Worm (Caenorhabditis elegans) whole organism, L2 larva: ENCODE data around the gene srw-7.

Experiments used
- R02D3.7 ChIP-seq: fragments of 150-350 bp; optimal IDR thresholded peaks from 2 replicates; lab custom pipeline; 2014; ENCODE audit warnings: missing biosample characterization, missing genetic modification characterization
- aly-2 ChIP-seq: fragments of 150-350 bp; optimal IDR thresholded peaks from 2 replicates; lab custom pipeline; 2014; ENCODE audit warnings: missing biosample characterization, missing genetic modification characterization
- ceh-82 ChIP-seq: fragments of 150-350 bp; optimal IDR thresholded peaks from 2 replicates; lab custom pipeline; 2014; ENCODE audit warnings: missing biosample characterization, missing genetic modification characterization
- lin-13 ChIP-seq: fragments of 150-350 bp; optimal IDR thresholded peaks from 2 replicates; lab custom pipeline; 2014; ENCODE audit warnings: missing biosample characterization, missing genetic modification reagents, missing genetic modification characterization
- lsy-2 ChIP-seq, 2 experiments: fragments of 150-350 bp in 1 of 2; sonication (generic microtip) in 1 of 2; optimal IDR thresholded peaks; 2 replicates each; lab custom pipeline; 2014 to 2017; ENCODE audit warnings: missing biosample characterization in 2 of 2, missing genetic modification characterization in 2 of 2
- mbf-1 ChIP-seq: sonication (generic microtip); optimal IDR thresholded peaks from 2 replicates; lab custom pipeline; 2017; ENCODE audit warnings: missing biosample characterization, missing genetic modification characterization
- nhr-12 ChIP-seq: fragments of 150-350 bp; optimal IDR thresholded peaks from 2 replicates; lab custom pipeline; 2014; ENCODE audit warnings: missing biosample characterization, missing genetic modification characterization
- nhr-237 ChIP-seq: fragments of 150-350 bp; optimal IDR thresholded peaks from 2 replicates; lab custom pipeline; 2014; ENCODE audit warnings: missing biosample characterization, missing genetic modification characterization
- ztf-4 ChIP-seq: fragments of 150-350 bp; optimal IDR thresholded peaks from 2 replicates; lab custom pipeline; 2014; ENCODE audit warnings: missing biosample characterization, missing genetic modification characterization

DNA sequence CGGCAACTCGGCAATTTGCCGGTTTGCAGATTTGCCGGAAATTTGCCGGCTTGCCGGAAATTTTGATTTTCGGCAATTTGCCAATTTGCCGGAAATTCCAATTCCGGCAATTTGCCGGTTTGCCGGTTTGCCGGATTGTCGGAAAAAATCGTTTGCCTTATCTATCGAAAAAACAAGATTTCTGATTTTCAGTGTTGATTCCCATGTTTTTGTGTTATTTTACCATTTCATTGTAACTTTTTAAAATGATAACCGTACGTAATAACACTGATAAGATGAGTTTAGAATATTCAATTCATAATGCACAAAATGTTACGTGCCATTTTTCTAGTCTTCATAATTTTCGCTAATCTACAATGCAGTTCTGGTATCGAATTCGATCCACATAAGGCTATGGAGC is 45.2 kb upstream of the srw-7 start, which contains the start of gene oac-55:
- TF ChIP-seq ceh-82 (tag; lab: Kevin White, UChicago) = no peak
- no peak for TF ChIP-seq R02D3.7 (tag; lab: Kevin White, UChicago)
- TF ChIP-seq nhr-12 (tag; lab: Kevin White, UChicago) = no peak
- no peak for TF ChIP-seq aly-2 (tag; lab: Kevin White, UChicago)
- no peak for TF ChIP-seq nhr-237
- TF ChIP-seq lsy-2 (tag; optimal IDR thresholded peaks at IDR 0.05; lab: Kevin White, UChicago) = no peak
- no peak for TF ChIP-seq lin-13 (GFP tag; lab: Kevin White, UChicago)
- TF ChIP-seq ztf-4 (tag; lab: Kevin White, UChicago) = no peak
- no peak for TF ChIP-seq mbf-1 (tag; lab: Kevin White, UChicago)
